Worm (Caenorhabditis elegans): ENCODE data around the gene ins-6.

DNA sequence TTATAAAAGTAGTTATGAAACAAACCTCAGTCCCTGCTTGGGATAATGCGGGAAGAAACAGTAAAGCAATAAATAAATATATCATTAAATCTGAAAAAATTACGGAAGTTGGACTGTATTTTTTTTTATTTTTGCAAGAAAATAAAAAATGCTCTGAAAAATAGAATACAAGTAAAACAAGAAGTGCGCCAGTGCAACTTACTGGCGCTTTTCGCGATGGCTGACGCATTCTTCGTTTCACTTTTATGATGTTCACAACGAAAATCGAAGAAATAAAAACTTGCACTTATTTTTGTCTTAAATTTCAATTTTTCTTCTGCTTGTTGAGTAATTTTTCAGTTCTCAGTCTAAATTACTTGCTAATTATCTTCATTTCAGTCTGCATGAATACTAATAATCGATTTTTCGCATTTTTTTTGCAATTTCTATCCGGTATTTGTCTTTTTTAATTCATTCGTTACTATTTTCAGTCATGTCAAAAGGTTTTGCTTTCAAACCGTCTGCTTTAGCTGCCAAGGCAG lies 47.5 kb downstream of the ins-6 start, which contains the start of the genes R12C12.6 and ran-5:
- TF ChIP-seq nhr-237 (tag; optimal IDR thresholded peaks at IDR 0.05) = peak; percentile 46
- TF ChIP-seq pha-4 (tag; optimal IDR thresholded peaks at IDR 0.05) = peak; percentile 38
- no peak for TF ChIP-seq ceh-83 (GFP tag; optimal IDR thresholded peaks at IDR 0.05)
- no peak for TF ChIP-seq nhr-28 (tag; optimal IDR thresholded peaks at IDR 0.05)
- TF ChIP-seq blmp-1 (tag; optimal IDR thresholded peaks at IDR 0.05) = no peak
- TF ChIP-seq ham-2 (GFP tag; optimal IDR thresholded peaks at IDR 0.05) = no peak
- TF ChIP-seq unc-39 (tag; optimal IDR thresholded peaks at IDR 0.05) = no peak
- TF ChIP-seq snpc-4 (tag; optimal IDR thresholded peaks at IDR 0.05) = no peak
- no peak for TF ChIP-seq nhr-12 (tag; optimal IDR thresholded peaks at IDR 0.05)
- TF ChIP-seq unc-62 (GFP tag; optimal IDR thresholded peaks at IDR 0.05) = no peak
